Fruit fly (Drosophila melanogaster) whole organism, embryonic: ENCODE results near the gene CG33969.

ENCODE experiments used
- Blimp-1 ChIP-seq: fragments of 200-800 bp; sonication (Bioruptor generic); optimal IDR thresholded peaks from 3 replicates; lab custom pipeline; 2018; ENCODE audit warnings: missing biosample characterization, missing genetic modification characterization, mild to moderate bottlenecking, moderate library complexity, missing genetic modification reagents
- CG10979 ChIP-seq: fragments of 200-800 bp; sonication (Bioruptor generic); optimal IDR thresholded peaks from 2 replicates; lab custom pipeline; 2018; ENCODE audit warnings: missing biosample characterization, mild to moderate bottlenecking, missing genetic modification characterization, moderate library complexity
- CG11504 ChIP-seq: fragments of 200-800 bp; sonication (Bioruptor generic); optimal IDR thresholded peaks from 3 replicates; lab custom pipeline; 2019; ENCODE audit warnings: missing biosample characterization, mild to moderate bottlenecking, missing genetic modification characterization, moderate library complexity
- CG12104 ChIP-seq: fragments of 200-800 bp; sonication (Bioruptor generic); optimal IDR thresholded peaks from 3 replicates; lab custom pipeline; 2016; ENCODE audit warnings: missing biosample characterization, missing genetic modification characterization
- CG13424 ChIP-seq: fragments of 200-800 bp; sonication (Bioruptor generic); optimal IDR thresholded peaks from 2 replicates; lab custom pipeline; 2019; ENCODE audit warnings: missing biosample characterization, mild to moderate bottlenecking, missing genetic modification characterization, moderate library complexity
- CG13775 ChIP-seq: fragments of 200-800 bp; sonication (Bioruptor generic); optimal IDR thresholded peaks from 3 replicates; lab custom pipeline; 2017; ENCODE audit warnings: missing biosample characterization, mild to moderate bottlenecking, missing genetic modification characterization
- CG14860 ChIP-seq: fragments of 200-800 bp; sonication (Bioruptor generic); IDR thresholded peaks from 3 replicates; pipeline ENCODE4 v1.3.6; 2022; ENCODE audit warnings: missing biosample characterization, missing genetic modification characterization; ENCODE audit not compliant: partially characterized antibody
- CG1529 ChIP-seq: fragments of 200-800 bp; sonication (Bioruptor generic); optimal IDR thresholded peaks from 3 replicates; lab custom pipeline; 2018; ENCODE audit warnings: missing biosample characterization, missing genetic modification characterization
- CG15479 ChIP-seq: fragments of 200-800 bp; sonication (Bioruptor generic); optimal IDR thresholded peaks from 3 replicates; lab custom pipeline; 2019; ENCODE audit warnings: missing biosample characterization, mild to moderate bottlenecking, missing genetic modification characterization, moderate library complexity
- CG18764 ChIP-seq: fragments of 200-800 bp; sonication (Bioruptor generic); optimal IDR thresholded peaks from 3 replicates; lab custom pipeline; 2016; ENCODE audit warnings: missing biosample characterization, missing genetic modification characterization
- CG2199 ChIP-seq: fragments of 200-800 bp; sonication (Bioruptor generic); IDR thresholded peaks from 3 replicates; pipeline ENCODE4 v1.3.6; 2022; ENCODE audit warnings: missing biosample characterization, missing genetic modification characterization
- CG4617 ChIP-seq: fragments of 200-800 bp; sonication (Bioruptor generic); optimal IDR thresholded peaks from 3 replicates; lab custom pipeline; 2016; ENCODE audit warnings: missing biosample characterization, missing genetic modification characterization, borderline replicate concordance
- CG4707 ChIP-seq: fragments of 200-800 bp; sonication (Bioruptor generic); optimal IDR thresholded peaks from 2 replicates; lab custom pipeline; 2018; ENCODE audit warnings: missing biosample characterization, mild to moderate bottlenecking, missing genetic modification characterization, moderate library complexity
- CG6254 ChIP-seq: fragments of 200-800 bp; sonication (Bioruptor generic); optimal IDR thresholded peaks from 3 replicates; lab custom pipeline; 2017; ENCODE audit warnings: mild to moderate bottlenecking, missing biosample characterization, missing genetic modification reagents, missing genetic modification characterization
- CG6654 ChIP-seq: fragments of 200-800 bp; sonication (Bioruptor generic); optimal IDR thresholded peaks from 2 replicates; lab custom pipeline; 2017; ENCODE audit warnings: missing biosample characterization, mild to moderate bottlenecking, missing genetic modification characterization
- CG7786 ChIP-seq: fragments of 200-800 bp; sonication (Bioruptor generic); optimal IDR thresholded peaks from 2 replicates; lab custom pipeline; 2016; ENCODE audit warnings: missing biosample characterization, missing genetic modification characterization
- CG8765 ChIP-seq: fragments of 200-800 bp; sonication (Bioruptor generic); IDR thresholded peaks from 2 replicates; pipeline ENCODE4 v1.3.6; 2022; ENCODE audit warnings: missing biosample characterization, missing genetic modification characterization
- CG8944 ChIP-seq: fragments of 200-800 bp; sonication (Bioruptor generic); optimal IDR thresholded peaks from 3 replicates; lab custom pipeline; 2016; ENCODE audit warnings: missing biosample characterization, missing genetic modification characterization
- CG9609 ChIP-seq: fragments of 200-800 bp; sonication (Bioruptor generic); optimal IDR thresholded peaks from 3 replicates; lab custom pipeline; 2016; ENCODE audit warnings: missing biosample characterization, missing genetic modification characterization
- Dll ChIP-seq: fragments of 200-800 bp; sonication (Bioruptor generic); IDR thresholded peaks from 4 replicates; pipeline ENCODE4 v1.3.6; 2022; ENCODE audit warnings: missing biosample characterization, missing genetic modification characterization; ENCODE audit not compliant: partially characterized antibody
- Dref ChIP-seq: fragments of 200-800 bp; sonication (Bioruptor generic); IDR thresholded peaks from 2 replicates; pipeline ENCODE4 v1.3.6; 2022; ENCODE audit warnings: missing biosample characterization, missing genetic modification characterization
- Eip74EF ChIP-seq, 2 experiments: fragments of 200-800 bp in 1 of 2; fragments of >200 bp in 1 of 2; sonication (Bioruptor generic) in 1 of 2; optimal IDR thresholded peaks; 2 replicates each; lab custom pipeline; 2017 to 2019; ENCODE audit warnings: missing biosample characterization in 2 of 2, missing genetic modification characterization in 2 of 2, mild to moderate bottlenecking in 1 of 2, moderate library complexity in 1 of 2
- HmgD ChIP-seq: fragments of 200-800 bp; sonication (Bioruptor generic); optimal IDR thresholded peaks from 3 replicates; lab custom pipeline; 2016; ENCODE audit warnings: missing biosample characterization, missing genetic modification characterization
- Hmr ChIP-seq: fragments of 200-800 bp; sonication (Bioruptor generic); optimal IDR thresholded peaks from 3 replicates; lab custom pipeline; 2017; ENCODE audit warnings: mild to moderate bottlenecking, missing biosample characterization, missing genetic modification reagents, missing genetic modification characterization
- Hmx ChIP-seq: fragments of 200-800 bp; sonication (Bioruptor generic); optimal IDR thresholded peaks from 2 replicates; lab custom pipeline; 2016; ENCODE audit warnings: missing biosample characterization, missing genetic modification characterization
- Hr3 ChIP-seq: fragments of 200-800 bp; sonication (Bioruptor generic); optimal IDR thresholded peaks from 3 replicates; lab custom pipeline; 2016; ENCODE audit warnings: missing biosample characterization, missing genetic modification characterization
- MESR4 ChIP-seq: fragments of 200-800 bp; sonication (Bioruptor generic); optimal IDR thresholded peaks from 2 replicates; lab custom pipeline; 2018; ENCODE audit warnings: missing biosample characterization, mild to moderate bottlenecking, missing genetic modification characterization, moderate library complexity
- Mes4 ChIP-seq: fragments of 200-800 bp; sonication (Bioruptor generic); optimal IDR thresholded peaks from 2 replicates; lab custom pipeline; 2016; ENCODE audit warnings: missing biosample characterization, missing genetic modification characterization
- NK7.1 ChIP-seq: fragments of 200-800 bp; sonication (Bioruptor generic); optimal IDR thresholded peaks from 3 replicates; lab custom pipeline; 2016; ENCODE audit warnings: missing biosample characterization, missing genetic modification characterization
- Nf-YB ChIP-seq: fragments of 200-800 bp; sonication (Bioruptor generic); optimal IDR thresholded peaks from 3 replicates; lab custom pipeline; 2019; ENCODE audit warnings: missing biosample characterization, mild to moderate bottlenecking, missing genetic modification characterization, moderate library complexity
- Oli ChIP-seq: fragments of 200-800 bp; sonication (Bioruptor generic); optimal IDR thresholded peaks from 2 replicates; lab custom pipeline; 2018; ENCODE audit warnings: missing biosample characterization, mild to moderate bottlenecking, missing genetic modification characterization, moderate library complexity
- PHDP ChIP-seq: fragments of 200-800 bp; sonication (Bioruptor generic); optimal IDR thresholded peaks from 3 replicates; lab custom pipeline; 2018; ENCODE audit warnings: missing biosample characterization, mild to moderate bottlenecking, missing genetic modification characterization, moderate library complexity
- Poxn ChIP-seq: fragments of 200-800 bp; sonication (Bioruptor generic); IDR thresholded peaks from 2 replicates; pipeline ENCODE4 v1.3.6; 2022; ENCODE audit warnings: missing biosample characterization, missing genetic modification characterization
- Ssrp ChIP-seq: fragments of 200-800 bp; sonication (Bioruptor generic); optimal IDR thresholded peaks from 2 replicates; lab custom pipeline; 2018; ENCODE audit warnings: missing biosample characterization, mild to moderate bottlenecking, missing genetic modification characterization, moderate library complexity
- ac ChIP-seq: fragments of 200-800 bp; sonication (Bioruptor generic); optimal IDR thresholded peaks from 3 replicates; lab custom pipeline; 2017; ENCODE audit warnings: missing biosample characterization, mild to moderate bottlenecking, missing genetic modification characterization
- aop ChIP-seq: fragments of 200-800 bp; sonication (Bioruptor generic); IDR thresholded peaks from 2 replicates; pipeline ENCODE4 v1.3.6; 2022; ENCODE audit warnings: missing biosample characterization, missing genetic modification characterization
- fd96Cb ChIP-seq: fragments of 200-800 bp; sonication (Bioruptor generic); optimal IDR thresholded peaks from 2 replicates; lab custom pipeline; 2018; ENCODE audit warnings: missing biosample characterization, mild to moderate bottlenecking, missing genetic modification characterization, moderate library complexity
- gfzf ChIP-seq: fragments of 200-800 bp; sonication (Bioruptor generic); optimal IDR thresholded peaks from 2 replicates; lab custom pipeline; 2016; ENCODE audit warnings: missing biosample characterization, mild to moderate bottlenecking, missing genetic modification characterization, moderate library complexity
- gt ChIP-seq: fragments of 200-800 bp; sonication (Bioruptor generic); IDR thresholded peaks from 2 replicates; pipeline ENCODE4 v1.3.6; 2022; ENCODE audit warnings: missing biosample characterization, missing genetic modification characterization
- h ChIP-seq: fragments of >200 bp; optimal IDR thresholded peaks from 2 replicates; lab custom pipeline; 2017
- maf-S ChIP-seq: fragments of 200-800 bp; sonication (Bioruptor generic); optimal IDR thresholded peaks from 2 replicates; lab custom pipeline; 2016; ENCODE audit warnings: missing biosample characterization, missing genetic modification characterization
- pan ChIP-seq, 4 experiments: fragments of >200 bp in 3 of 4; fragments of 200-800 bp in 1 of 4; sonication (Bioruptor generic) in 1 of 4; optimal IDR thresholded peaks in 3 of 4; IDR thresholded peaks in 1 of 4; 2 replicates each; pipeline versions ENCODE4 v1.3.6 to Lab custom; 2017 to 2022; ENCODE audit warnings: missing biosample characterization in 2 of 4, missing genetic modification characterization in 2 of 4, mixed read lengths in 1 of 4
- pb ChIP-seq: fragments of 200-800 bp; sonication (Bioruptor generic); optimal IDR thresholded peaks from 3 replicates; lab custom pipeline; 2016; ENCODE audit warnings: missing biosample characterization, missing genetic modification characterization
- pzg ChIP-seq: fragments of 200-800 bp; sonication (Bioruptor generic); optimal IDR thresholded peaks from 3 replicates; lab custom pipeline; 2018; ENCODE audit warnings: missing biosample characterization, mild to moderate bottlenecking, missing genetic modification characterization, moderate library complexity
- ranshi ChIP-seq: fragments of 200-800 bp; sonication (Bioruptor generic); IDR thresholded peaks from 2 replicates; pipeline ENCODE4 v1.3.6; 2022; ENCODE audit warnings: missing biosample characterization, missing genetic modification characterization
- schlank ChIP-seq: fragments of 200-800 bp; sonication (Bioruptor generic); optimal IDR thresholded peaks from 2 replicates; lab custom pipeline; 2018; ENCODE audit warnings: missing biosample characterization, mild to moderate bottlenecking, missing genetic modification characterization
- sr ChIP-seq: fragments of 200-800 bp; sonication (Bioruptor generic); IDR thresholded peaks from 3 replicates; pipeline ENCODE4 v1.3.6; 2022; ENCODE audit warnings: missing biosample characterization, missing genetic modification characterization
- stwl ChIP-seq: fragments of 200-800 bp; sonication (Bioruptor generic); optimal IDR thresholded peaks from 3 replicates; lab custom pipeline; 2018; ENCODE audit warnings: missing biosample characterization, mild to moderate bottlenecking, missing genetic modification characterization, moderate library complexity
- vfl ChIP-seq: fragments of 200-800 bp; sonication (Bioruptor generic); optimal IDR thresholded peaks from 2 replicates; lab custom pipeline; 2016; ENCODE audit warnings: missing biosample characterization, missing genetic modification characterization
- yki ChIP-seq: fragments of >200 bp; optimal IDR thresholded peaks from 3 replicates; lab custom pipeline; 2018
- zfh2 ChIP-seq: fragments of 200-800 bp; sonication (Bioruptor generic); optimal IDR thresholded peaks from 2 replicates; lab custom pipeline; 2016; ENCODE audit warnings: missing biosample characterization, missing genetic modification characterization

CG33969 gene

dm6 chr3L:20430182-20430581, 36.8 kb upstream of the CG33969 start, which contains the start of gene CG5262 (continued):
- TF ChIP-seq Dll (no peak), gt (GFP tag; lab: Robert Waterston, UW) (no peak), CG15479 (GFP tag; lab: Kevin White, UChicago) (peak; percentile 65), CG9609 (GFP tag; lab: Kevin White, UChicago) (no peak), Nf-YB (peak; percentile 64), maf-S (GFP tag; lab: Kevin White, UChicago) (no peak), CG8944 (GFP tag; lab: Kevin White, UChicago) (no peak), CG6654 (no peak), Blimp-1 (GFP tag; lab: Kevin White, UChicago) (no peak), gfzf (GFP tag; lab: Kevin White, UChicago) (peak; percentile 91), MESR4 (GFP tag; lab: Kevin White, UChicago) (peak; percentile 67), zfh2 (GFP tag; lab: Kevin White, UChicago) (no peak), Hmx (GFP tag; lab: Kevin White, UChicago) (no peak), Eip74EF (GFP tag; optimal IDR thresholded peaks at IDR 0.05; lab: Kevin White, UChicago) (no peak), Hr3 (no peak), CG13775 (GFP tag; lab: Kevin White, UChicago) (no peak), CG8765 (no peak), fd96Cb (tag; lab: Kevin White, UChicago) (no peak), HmgD (GFP tag; lab: Kevin White, UChicago) (no peak), yki (lab: Kevin White, UChicago) (no peak), sr (GFP tag; lab: Robert Waterston, UW) (no peak), aop (no peak), Poxn (GFP tag; lab: Robert Waterston, UW) (no peak), CG7786 (GFP tag; lab: Kevin White, UChicago) (no peak), pb (no peak), Hmr (GFP tag; lab: Kevin White, UChicago) (no peak), stwl (peak; percentile 79), CG10979 (tag; lab: Kevin White, UChicago) (no peak), Oli (no peak), ranshi (no peak), CG12104 (no peak), NK7.1 (GFP tag; lab: Kevin White, UChicago) (no peak), CG4617 (peak; percentile 83), CG2199 (peak; percentile 48; the same call in 1 of the 3 replicates), vfl (GFP tag; lab: Kevin White, UChicago) (no peak), CG13424 (tag; lab: Kevin White, UChicago) (no peak), Mes4 (no peak), CG4707 (GFP tag; lab: Kevin White, UChicago) (no peak), CG6254 (GFP tag; lab: Kevin White, UChicago) (no peak), CG1529 (no peak), PHDP (tag; lab: Kevin White, UChicago) (no peak), ac (GFP tag; lab: Kevin White, UChicago) (no peak), Dref (GFP tag; lab: Robert Waterston, UW) (peak; percentile 43; the same call in 1 of the 2 replicates), pzg (peak; percentile 72), schlank (no peak), pan (optimal IDR thresholded peaks at IDR 0.05; lab: Kevin White, UChicago) (no peak), pan (GFP tag; optimal IDR thresholded peaks at IDR 0.05 in 1 of 2, IDR thresholded peaks at IDR 0.05 in 1 of 2) (no peak), CG14860 (GFP tag; lab: Robert Waterston, UW) (no peak), Ssrp (tag; lab: Kevin White, UChicago) (no peak), CG11504 (tag; lab: Kevin White, UChicago) (no peak), h (lab: Kevin White, UChicago) (no peak), CG18764 (no peak)
